Worm (Caenorhabditis elegans): Measurements from ENCODE around the gene C05G5.2.

C05G5.2 gene

DNA sequence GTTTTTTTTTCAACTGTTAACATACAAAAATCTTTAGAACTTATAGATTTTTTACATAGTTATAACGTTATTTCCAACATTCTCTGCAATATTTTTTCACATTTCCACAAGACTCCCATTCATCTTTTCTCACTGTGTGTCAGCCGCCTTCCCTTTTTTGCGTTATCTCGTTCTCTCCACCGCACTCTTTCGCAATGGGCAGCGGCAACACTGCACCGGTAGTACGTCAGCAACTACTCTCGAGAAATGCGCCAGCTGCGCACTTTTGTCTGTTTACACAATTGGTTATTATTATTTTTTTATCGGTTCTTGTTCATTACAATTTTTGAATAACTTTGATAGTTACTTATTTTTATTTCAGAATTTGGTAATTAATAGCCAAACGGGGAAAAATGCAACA is at the start of gene C05G5.2:
Gene C05G5.2 (plus strand): TSS at position 356 of the 400 bp plus-strand sequence.
- TF ChIP-seq cog-1 (tag; optimal IDR thresholded peaks at IDR 0.05) (peak; percentile 61), T22C8.4 (GFP tag; IDR thresholded peaks at IDR 0.05) (no peak), flt-1 (GFP tag; IDR thresholded peaks at IDR 0.05) (peak; percentile 70; the same call in 1 of the 2 replicates)

DNA sequence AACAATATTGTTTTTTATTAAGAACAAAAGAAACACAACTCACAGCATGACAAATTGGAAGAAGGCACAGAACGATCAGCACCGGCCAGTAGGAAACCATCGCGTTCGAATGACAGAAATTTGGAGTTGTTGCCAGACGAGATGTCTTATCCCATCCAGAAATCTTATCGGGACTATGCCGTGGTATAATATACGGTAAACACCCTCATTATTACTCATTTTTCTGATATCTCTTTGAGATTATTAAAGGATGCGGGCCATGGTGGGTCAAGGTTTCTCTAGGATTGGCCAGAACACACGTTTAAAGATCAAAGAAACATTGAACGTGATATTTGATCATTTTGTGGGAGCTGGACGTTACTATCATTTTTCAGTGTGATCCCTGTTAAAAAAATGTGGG is 47.2 kb upstream of the C05G5.2 start, which contains the start of gene hch-1:
Gene hch-1 (minus strand): TSS at position 112 of the 400 bp plus-strand sequence.
- no peak for TF ChIP-seq tab-1 (GFP tag; IDR thresholded peaks at IDR 0.05)
- TF ChIP-seq flt-1 (GFP tag; IDR thresholded peaks at IDR 0.05), result no peak
- no peak for TF ChIP-seq ztf-23 (GFP tag; IDR thresholded peaks at IDR 0.05)
- TF ChIP-seq ztf-29 (GFP tag; IDR thresholded peaks at IDR 0.05), result no peak
- TF ChIP-seq T22C8.4 (GFP tag; IDR thresholded peaks at IDR 0.05), result no peak
- TF ChIP-seq med-1 (GFP tag; optimal IDR thresholded peaks at IDR 0.05; ENCODE audit: insufficient read depth), result no peak
- TF ChIP-seq cog-1 (tag; optimal IDR thresholded peaks at IDR 0.05), result no peak
- no peak for TF ChIP-seq klf-2 (GFP tag; conservative IDR thresholded peaks at IDR 0.05)
- no peak for TF ChIP-seq ref-1 (GFP tag; conservative IDR thresholded peaks at IDR 0.05)

DNA sequence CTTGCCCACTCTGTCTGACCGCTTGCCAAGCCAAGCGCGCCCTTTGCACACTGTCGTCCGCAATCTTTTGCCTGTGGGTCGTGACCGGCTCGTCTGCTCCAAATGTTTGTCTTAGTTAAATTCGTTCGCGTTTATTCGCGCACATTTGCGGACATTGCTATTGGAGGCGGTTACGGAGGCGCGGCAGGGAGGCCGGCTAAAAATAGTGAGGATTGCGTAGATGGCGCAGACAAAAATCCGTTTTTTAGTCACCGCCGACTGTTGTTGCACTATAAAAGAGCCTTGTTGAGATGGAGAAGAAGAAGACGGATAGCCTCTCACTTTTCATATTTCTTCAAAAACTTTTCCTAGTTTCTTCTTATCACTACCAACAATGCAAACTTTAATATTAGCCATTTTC is 45.6 kb upstream of the C05G5.2 start, which contains the start of gene F40E10.5:
Gene F40E10.5 (plus strand): TSS at position 301 of the 400 bp plus-strand sequence.
- no peak for TF ChIP-seq klf-2 (GFP tag; conservative IDR thresholded peaks at IDR 0.05)
- no peak for TF ChIP-seq tab-1 (GFP tag; IDR thresholded peaks at IDR 0.05)
- TF ChIP-seq T22C8.4 (GFP tag; IDR thresholded peaks at IDR 0.05), result no peak
- no peak for TF ChIP-seq ref-1 (GFP tag; conservative IDR thresholded peaks at IDR 0.05)
- no peak for TF ChIP-seq cog-1 (tag; optimal IDR thresholded peaks at IDR 0.05)
- no peak for TF ChIP-seq med-1 (GFP tag; optimal IDR thresholded peaks at IDR 0.05; ENCODE audit: insufficient read depth)
- TF ChIP-seq ztf-29 (GFP tag; IDR thresholded peaks at IDR 0.05), result no peak
- no peak for TF ChIP-seq ztf-23 (GFP tag; IDR thresholded peaks at IDR 0.05)
- no peak for TF ChIP-seq flt-1 (GFP tag; IDR thresholded peaks at IDR 0.05)

DNA sequence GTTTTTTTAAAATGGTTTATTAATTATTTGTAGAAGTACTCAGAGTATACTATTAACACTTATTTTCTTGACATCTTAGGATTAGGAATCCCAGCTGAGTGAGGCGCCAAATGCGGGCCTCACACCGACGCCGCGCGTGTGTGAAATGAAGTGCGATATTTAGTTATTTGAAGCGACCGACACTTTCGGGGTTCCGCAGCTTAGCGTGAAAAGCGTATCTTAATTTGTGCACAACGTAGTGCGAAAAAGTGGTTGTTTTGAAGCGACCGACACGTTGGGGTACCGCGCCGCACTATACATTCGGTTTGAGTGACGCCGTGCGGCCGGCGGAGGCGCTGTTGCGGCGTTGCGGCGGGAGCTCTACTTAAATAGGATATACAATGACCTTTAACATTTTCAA is 42.2 kb upstream of the C05G5.2 start:
- TF ChIP-seq T22C8.4 (GFP tag; IDR thresholded peaks at IDR 0.05) (no peak), ztf-23 (GFP tag; IDR thresholded peaks at IDR 0.05) (no peak), ztf-29 (GFP tag; IDR thresholded peaks at IDR 0.05) (no peak), klf-2 (GFP tag; conservative IDR thresholded peaks at IDR 0.05) (no peak), tab-1 (GFP tag; IDR thresholded peaks at IDR 0.05) (no peak), flt-1 (GFP tag; IDR thresholded peaks at IDR 0.05) (no peak), cog-1 (tag; optimal IDR thresholded peaks at IDR 0.05) (no peak), med-1 (GFP tag; optimal IDR thresholded peaks at IDR 0.05; ENCODE audit: insufficient read depth) (no peak), ref-1 (GFP tag; conservative IDR thresholded peaks at IDR 0.05) (no peak)

DNA sequence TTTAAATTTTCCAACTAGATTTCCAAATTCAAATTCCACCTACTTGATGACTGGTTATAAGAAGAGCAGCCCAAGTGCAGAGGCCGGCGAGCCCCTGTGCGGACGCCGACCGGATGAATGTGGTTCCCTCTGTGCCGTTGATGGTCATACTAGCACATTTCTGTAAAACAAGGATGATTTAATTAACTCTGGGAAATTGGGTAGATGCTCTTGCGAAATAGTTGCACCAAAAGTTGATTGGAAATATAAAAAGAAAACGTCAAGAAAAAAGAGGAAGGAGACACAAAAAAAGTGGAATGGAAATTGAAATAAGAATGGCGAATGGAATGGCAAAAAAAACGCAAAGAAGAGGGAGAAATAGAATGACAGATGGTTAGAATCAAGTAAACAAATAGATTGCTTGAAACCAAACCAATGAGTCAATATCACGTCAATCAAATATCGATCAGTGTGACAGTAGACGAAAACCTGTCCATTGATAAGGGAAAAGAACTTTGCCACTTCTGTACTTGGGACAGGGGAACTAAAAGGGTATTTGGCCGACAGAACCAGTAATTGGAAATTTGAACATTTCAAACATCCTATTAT is 40.3 kb upstream of the C05G5.2 start, which contains the start of gene tmem-184:
Gene tmem-184 (minus strand): TSS at position 164 of the 588 bp plus-strand sequence.
- TF ChIP-seq ztf-23 (GFP tag; IDR thresholded peaks at IDR 0.05) (no peak), ztf-29 (GFP tag; IDR thresholded peaks at IDR 0.05) (no peak), ref-1 (GFP tag; conservative IDR thresholded peaks at IDR 0.05) (no peak), tab-1 (GFP tag; IDR thresholded peaks at IDR 0.05) (no peak), flt-1 (GFP tag; IDR thresholded peaks at IDR 0.05) (no peak), med-1 (GFP tag; optimal IDR thresholded peaks at IDR 0.05; ENCODE audit: insufficient read depth) (no peak), T22C8.4 (GFP tag; IDR thresholded peaks at IDR 0.05) (no peak), cog-1 (tag; optimal IDR thresholded peaks at IDR 0.05) (no peak), klf-2 (GFP tag; conservative IDR thresholded peaks at IDR 0.05) (no peak)

DNA sequence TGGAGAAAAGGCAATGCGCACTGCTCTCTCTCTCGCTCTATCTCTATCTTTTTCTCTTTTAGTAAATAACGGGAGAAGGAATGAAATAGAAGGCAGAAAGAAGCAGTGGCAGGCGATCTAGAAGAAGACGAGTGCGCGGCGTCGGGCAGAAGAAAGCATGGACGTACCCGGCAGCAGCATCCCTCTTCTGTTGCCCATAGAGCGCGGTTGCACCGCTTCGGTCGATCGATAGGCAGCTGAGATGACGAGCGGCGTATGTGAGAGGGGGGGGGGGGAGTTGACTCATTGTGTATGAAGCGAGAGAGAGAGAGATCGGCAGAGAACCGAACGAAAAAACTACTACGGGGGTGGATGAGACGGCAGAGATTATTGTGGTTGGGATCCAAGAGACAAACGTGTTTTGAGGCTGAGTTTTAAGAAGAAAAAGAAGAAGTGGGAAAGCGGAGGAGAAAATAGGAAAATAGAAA is 38.9 kb upstream of the C05G5.2 start:
- TF ChIP-seq tab-1 (GFP tag; IDR thresholded peaks at IDR 0.05), result peak; percentile 72; the same call in 1 of the 2 replicates
- peak; percentile 53 for TF ChIP-seq cog-1 (tag; optimal IDR thresholded peaks at IDR 0.05)
- peak; percentile 95 for TF ChIP-seq T22C8.4 (GFP tag; IDR thresholded peaks at IDR 0.05)
- TF ChIP-seq flt-1 (GFP tag; IDR thresholded peaks at IDR 0.05), result peak; percentile 85
- 0 out of 2 replicates have a peak, but pooled peaks have one; percentile 17 for TF ChIP-seq ztf-23 (GFP tag; IDR thresholded peaks at IDR 0.05)
- TF ChIP-seq med-1 (GFP tag; optimal IDR thresholded peaks at IDR 0.05; ENCODE audit: insufficient read depth), result no peak

DNA sequence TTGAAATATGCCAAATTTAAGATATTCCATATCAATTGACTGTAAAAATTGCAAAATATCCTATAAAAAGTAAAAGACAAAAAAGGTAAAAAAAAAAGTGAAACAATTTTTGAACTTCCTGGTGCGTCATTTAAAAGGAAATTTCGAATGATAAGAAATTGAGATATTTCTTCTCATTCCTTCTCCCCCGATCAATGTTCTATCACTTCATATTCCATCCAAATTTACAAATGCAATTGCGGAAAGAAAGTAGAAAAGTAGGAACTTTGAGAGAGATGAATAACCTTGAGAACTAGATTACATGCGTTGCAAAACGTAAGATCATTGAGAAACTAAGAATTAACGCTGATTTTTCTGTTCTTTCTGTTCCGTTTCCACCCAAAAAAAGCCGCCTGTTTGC is 37.5 kb upstream of the C05G5.2 start:
- TF ChIP-seq med-1 (GFP tag; optimal IDR thresholded peaks at IDR 0.05; ENCODE audit: insufficient read depth) (no peak), flt-1 (GFP tag; IDR thresholded peaks at IDR 0.05) (no peak), cog-1 (tag; optimal IDR thresholded peaks at IDR 0.05) (no peak), ztf-23 (GFP tag; IDR thresholded peaks at IDR 0.05) (no peak), T22C8.4 (GFP tag; IDR thresholded peaks at IDR 0.05) (no peak), ref-1 (GFP tag; conservative IDR thresholded peaks at IDR 0.05) (no peak), klf-2 (GFP tag; conservative IDR thresholded peaks at IDR 0.05) (no peak), ztf-29 (GFP tag; IDR thresholded peaks at IDR 0.05) (no peak), tab-1 (GFP tag; IDR thresholded peaks at IDR 0.05) (no peak)

DNA sequence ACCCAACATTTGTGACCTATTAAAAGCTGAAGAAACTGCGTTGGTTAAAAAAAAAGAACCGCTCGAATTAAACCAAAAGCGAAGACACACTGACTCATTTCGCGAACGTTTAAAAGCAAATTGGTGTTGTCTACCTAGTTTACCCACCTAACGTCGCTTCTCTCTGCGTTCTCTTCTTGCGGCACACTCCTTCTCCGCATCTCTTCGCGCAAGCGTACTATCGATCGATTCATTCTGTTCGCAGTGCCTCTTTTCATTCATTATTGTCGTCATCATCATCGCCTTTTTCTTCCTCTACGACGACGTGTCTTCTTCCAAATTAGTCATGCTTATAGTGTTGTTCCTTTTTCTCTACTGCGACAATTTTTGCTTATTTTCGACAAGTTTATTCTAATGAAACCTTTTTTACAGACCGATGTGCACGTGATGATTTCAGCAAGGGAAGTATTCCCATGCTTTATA is 35.9 kb upstream of the C05G5.2 start, which contains the start of gene atrn-1:
Gene atrn-1 (plus strand): TSS at position 412 of the 462 bp plus-strand sequence.
- peak; percentile 88 for TF ChIP-seq T22C8.4 (GFP tag; IDR thresholded peaks at IDR 0.05)
- TF ChIP-seq ztf-29 (GFP tag; IDR thresholded peaks at IDR 0.05), result no peak

DNA sequence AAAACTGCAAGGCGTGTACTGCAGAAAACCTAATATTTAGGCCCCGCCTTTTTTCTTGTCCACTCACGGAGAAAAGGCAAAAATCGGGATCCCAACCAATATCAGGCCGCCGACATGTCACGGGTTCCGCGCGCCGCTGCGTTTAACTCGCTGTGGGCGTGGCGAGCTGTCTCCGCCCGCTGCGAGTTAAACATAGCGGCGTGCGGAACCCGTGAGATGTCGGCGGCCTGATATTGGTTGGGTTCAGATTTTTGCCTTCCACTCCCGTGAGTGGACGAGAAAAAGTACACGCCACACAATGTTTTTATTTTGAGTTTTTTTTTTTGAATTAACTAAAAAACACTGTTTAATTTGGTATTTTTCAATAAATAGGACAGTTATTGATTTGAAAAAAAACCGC is 31.6 kb upstream of the C05G5.2 start:
- no peak for TF ChIP-seq flt-1 (GFP tag; IDR thresholded peaks at IDR 0.05)
- no peak for TF ChIP-seq cog-1 (tag; optimal IDR thresholded peaks at IDR 0.05)
- TF ChIP-seq tab-1 (GFP tag; IDR thresholded peaks at IDR 0.05), result no peak

DNA sequence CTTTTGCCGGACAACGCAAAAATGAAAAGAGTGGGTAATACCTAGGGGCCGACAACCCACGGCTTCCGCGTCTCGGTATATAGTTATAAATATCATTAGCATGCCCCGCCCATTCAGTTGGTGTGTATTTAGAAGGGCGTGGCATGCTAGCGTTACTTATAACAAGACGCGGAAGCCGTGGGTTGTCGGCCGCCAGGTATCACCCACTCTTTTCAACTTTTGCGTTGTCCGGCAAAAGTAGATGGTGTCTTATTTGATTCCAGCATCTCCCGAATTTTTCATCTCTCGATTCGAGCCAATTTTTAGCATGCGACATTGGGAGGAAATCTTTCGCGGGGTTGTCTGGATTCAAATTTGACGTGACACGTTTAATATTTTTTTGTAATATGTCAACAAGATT is 29.3 kb upstream of the C05G5.2 start:
- TF ChIP-seq tab-1 (GFP tag; IDR thresholded peaks at IDR 0.05) (no peak), cog-1 (tag; optimal IDR thresholded peaks at IDR 0.05) (no peak), flt-1 (GFP tag; IDR thresholded peaks at IDR 0.05) (no peak), klf-2 (GFP tag; conservative IDR thresholded peaks at IDR 0.05) (no peak), ztf-29 (GFP tag; IDR thresholded peaks at IDR 0.05) (no peak), T22C8.4 (GFP tag; IDR thresholded peaks at IDR 0.05) (no peak), med-1 (GFP tag; optimal IDR thresholded peaks at IDR 0.05; ENCODE audit: insufficient read depth) (no peak), ref-1 (GFP tag; conservative IDR thresholded peaks at IDR 0.05) (no peak)
